Fruit fly (Drosophila melanogaster): ENCODE results near the gene Acsx1R.

DNA sequence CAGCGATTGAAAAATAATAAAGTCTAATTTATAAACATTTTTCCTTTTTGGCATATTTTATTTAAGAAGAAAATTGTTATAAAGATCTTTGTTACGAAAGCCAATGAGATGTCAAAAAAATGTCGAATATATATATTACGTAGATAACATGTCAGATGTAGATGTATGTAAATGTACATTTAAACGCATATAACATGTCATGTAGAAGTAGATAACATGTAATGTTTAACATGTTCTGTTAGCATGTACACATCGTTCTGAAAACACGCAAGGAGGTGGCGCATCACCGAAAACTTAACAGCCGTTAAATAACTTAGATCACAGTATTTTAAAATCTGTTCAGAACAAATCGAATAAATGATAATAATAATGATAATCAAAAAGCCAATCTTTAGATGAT, 2.9 kb downstream of the Acsx1R start:
- TF ChIP-seq z (GFP tag; IDR thresholded peaks at IDR 0.05) (no peak), usp (GFP tag; optimal IDR thresholded peaks at IDR 0.05) (no peak), sob (GFP tag; IDR thresholded peaks at IDR 0.05) (no peak), ken (GFP tag; IDR thresholded peaks at IDR 0.05) (no peak), Hr39 (optimal IDR thresholded peaks at IDR 0.05) (no peak), CG8765 (GFP tag; IDR thresholded peaks at IDR 0.05) (no peak), CG7745 (tag; optimal IDR thresholded peaks at IDR 0.05) (no peak), h (optimal IDR thresholded peaks at IDR 0.05) (no peak), CG10959 (GFP tag; IDR thresholded peaks at IDR 0.05) (no peak), sima (GFP tag; optimal IDR thresholded peaks at IDR 0.05) (no peak)

Data from whole organism, embryonic.